Worm (Caenorhabditis elegans): ENCODE data around the gene unc-2.
A peak's percentile ranks its signal among the peaks of the same experiment; 100 is the strongest.

DNA sequence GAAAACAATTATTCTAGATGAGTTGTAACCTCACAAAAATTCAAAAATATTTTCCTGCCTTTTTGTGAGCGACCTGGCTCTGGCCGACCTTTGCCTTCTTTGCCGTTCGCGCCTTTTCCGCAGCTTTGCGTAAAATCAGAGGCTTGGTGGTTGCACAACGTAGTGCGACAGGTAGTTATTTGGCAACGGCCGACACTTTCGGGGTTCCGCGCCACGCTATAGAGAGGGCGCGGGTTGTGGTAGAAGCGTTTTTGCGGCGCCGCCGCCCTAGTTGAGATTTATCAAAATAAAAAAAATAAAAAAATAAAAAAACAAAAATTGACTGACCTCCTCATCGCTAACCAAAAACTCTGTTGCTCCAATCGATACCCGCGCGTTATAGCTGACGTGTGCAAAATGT is 99.5 kb downstream of the unc-2 start:
- TF ChIP-seq ztf-18 (tag; optimal IDR thresholded peaks at IDR 0.05), result no peak
- no peak for TF ChIP-seq unc-62 (GFP tag; optimal IDR thresholded peaks at IDR 0.05)
- peak; percentile 45 for TF ChIP-seq snpc-4 (GFP tag; optimal IDR thresholded peaks at IDR 0.05)
- peak; percentile 38 to 94 (median 81) for TF ChIP-seq snpc-4 (tag; optimal IDR thresholded peaks at IDR 0.05)
- no peak for TF ChIP-seq Y53G8AR.9 (GFP tag; conservative IDR thresholded peaks at IDR 0.05)
- TF ChIP-seq Y95B8A.8 (GFP tag; IDR thresholded peaks at IDR 0.05), result no peak
- no peak for TF ChIP-seq nhr-80 (tag; optimal IDR thresholded peaks at IDR 0.05)
- no peak for TF ChIP-seq repo-1 (tag; optimal IDR thresholded peaks at IDR 0.05)
- TF ChIP-seq pha-4 (tag; optimal IDR thresholded peaks at IDR 0.05), result no peak
- TF ChIP-seq Y53F4B.3 (GFP tag; IDR thresholded peaks at IDR 0.05), result no peak
- TF ChIP-seq nhr-120 (GFP tag; IDR thresholded peaks at IDR 0.05), result no peak
- no peak for TF ChIP-seq nfya-1 (tag; optimal IDR thresholded peaks at IDR 0.05; ENCODE audit: borderline replicate concordance, insufficient read depth)
